Worm (Caenorhabditis elegans) whole organism, early embryonic: ENCODE data around the gene srt-49.

Source experiments
- flt-1 ChIP-seq: fragments of 200-800 bp; sonication (Bioruptor generic); IDR thresholded peaks from 2 replicates; pipeline ENCODE4 v1.3.6; 2022; ENCODE audit warnings: missing genetic modification characterization, missing compliant biosample characterization
- hmg-4 ChIP-seq: fragments of 200-800 bp; sonication (Bioruptor generic); optimal IDR thresholded peaks from 2 replicates; lab custom pipeline; 2018; ENCODE audit warnings: mild to moderate bottlenecking, missing genetic modification characterization, missing compliant biosample characterization
- tra-4 ChIP-seq: sonication (generic microtip); optimal IDR thresholded peaks from 2 replicates; lab custom pipeline; 2017; ENCODE audit warnings: missing genetic modification characterization, missing compliant biosample characterization

DNA sequence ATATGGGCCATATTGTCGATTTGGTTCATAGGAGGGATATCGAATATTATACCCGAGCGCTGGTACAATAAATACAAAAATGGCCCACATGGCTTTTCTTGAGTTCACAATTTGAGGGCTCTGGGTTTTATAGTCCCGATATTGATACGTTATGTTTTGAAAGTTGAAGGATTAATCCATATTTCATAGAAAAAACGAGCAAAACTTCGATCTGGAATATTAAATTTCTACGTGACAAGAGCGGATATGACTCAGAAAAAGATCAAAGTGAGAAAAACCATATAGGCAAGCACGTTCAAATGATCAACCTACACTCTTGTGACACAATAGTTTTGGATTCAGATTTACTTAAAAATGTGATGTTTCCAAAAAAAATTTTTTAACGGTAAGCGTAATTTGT, 33.5 kb upstream of the srt-49 start, which contains the start of gene col-135:
- TF ChIP-seq flt-1 (GFP tag; lab: Robert Waterston, UW) (no peak), hmg-4 (GFP tag; lab: Kevin White, UChicago) (no peak), tra-4 (tag; lab: Kevin White, UChicago) (no peak)
